Worm (Caenorhabditis elegans) whole organism, L1 larva: ENCODE results near the gene C16D9.9.
A peak's percentile ranks its signal among the peaks of the same experiment; 100 is the strongest.

ENCODE experiments used
- C04F5.9 ChIP-seq: sonication (generic microtip); optimal IDR thresholded peaks from 2 replicates; lab custom pipeline; 2016; ENCODE audit warnings: missing genetic modification characterization, missing compliant biosample characterization
- C34B4.2 ChIP-seq: sonication (generic microtip); optimal IDR thresholded peaks from 2 replicates; lab custom pipeline; 2017; ENCODE audit warnings: mild to moderate bottlenecking, missing genetic modification characterization, missing compliant biosample characterization
- aly-2 ChIP-seq: fragments of 150-350 bp; optimal IDR thresholded peaks from 2 replicates; lab custom pipeline; 2014; ENCODE audit warnings: missing biosample characterization, missing genetic modification characterization
- ama-1 ChIP-seq: fragments of 150-350 bp; optimal IDR thresholded peaks from 2 replicates; lab custom pipeline; 2014
- ceh-90 ChIP-seq: sonication (generic microtip); optimal IDR thresholded peaks from 2 replicates; lab custom pipeline; 2016; ENCODE audit warnings: missing genetic modification characterization, missing compliant biosample characterization
- dpl-1 ChIP-seq, 3 experiments: fragments of 150-350 bp in 2 of 3; sonication (generic microtip) in 1 of 3; optimal IDR thresholded peaks; 2 replicates each; lab custom pipeline; 2014 to 2017; ENCODE audit warnings: missing biosample characterization in 3 of 3, missing genetic modification characterization in 3 of 3, missing genetic modification reagents in 3 of 3
- efl-1 ChIP-seq, 4 experiments: fragments of 150-350 bp; optimal IDR thresholded peaks in 3 of 4; peaks in 1 of 4; 1 replicate in 1 of 4; 2 replicates in 3 of 4; lab custom pipeline; 2014; ENCODE audit warnings: missing biosample characterization in 2 of 4, missing genetic modification characterization in 2 of 4, missing genetic modification reagents in 2 of 4
- egl-27 ChIP-seq, 2 experiments: fragments of 150-350 bp in 1 of 2; sonication (generic microtip); optimal IDR thresholded peaks; 3 replicates each; lab custom pipeline; 2017 to 2018; ENCODE audit warnings: missing biosample characterization in 2 of 2, missing genetic modification characterization in 2 of 2, missing genetic modification reagents in 2 of 2
- elt-2 ChIP-seq: sonication (generic microtip); optimal IDR thresholded peaks from 2 replicates; lab custom pipeline; 2016; ENCODE audit warnings: missing genetic modification characterization, mild to moderate bottlenecking, inconsistent platforms, missing compliant biosample characterization, missing genetic modification reagents
- elt-3 ChIP-seq, 6 experiments: fragments of 150-350 bp in 1 of 6; sonication (generic microtip); optimal IDR thresholded peaks; 2 replicates each; lab custom pipeline; 2017 to 2018; ENCODE audit warnings: missing biosample characterization in 6 of 6, missing genetic modification characterization in 6 of 6, inconsistent platforms in 1 of 6
- fkh-4 ChIP-seq: sonication (generic microtip); optimal IDR thresholded peaks from 2 replicates; lab custom pipeline; 2016; ENCODE audit warnings: missing compliant biosample characterization, missing genetic modification characterization, borderline replicate concordance
- fkh-8 ChIP-seq: sonication (generic microtip); optimal IDR thresholded peaks from 2 replicates; lab custom pipeline; 2016; ENCODE audit warnings: mild to moderate bottlenecking, missing genetic modification characterization, missing compliant biosample characterization
- fos-1 ChIP-seq: fragments of 150-350 bp; optimal IDR thresholded peaks from 2 replicates; lab custom pipeline; 2014; ENCODE audit warnings: missing biosample characterization, missing genetic modification characterization
- hpl-2 ChIP-seq: fragments of 150-350 bp; optimal IDR thresholded peaks from 2 replicates; lab custom pipeline; 2014; ENCODE audit warnings: missing biosample characterization, missing genetic modification reagents, missing genetic modification characterization
- lin-35 ChIP-seq, 2 experiments: fragments of 150-350 bp; optimal IDR thresholded peaks; 2 replicates each; lab custom pipeline; 2014; ENCODE audit warnings: missing biosample characterization in 2 of 2, missing genetic modification characterization in 2 of 2, missing genetic modification reagents in 2 of 2
- lir-3 ChIP-seq: sonication (generic microtip); optimal IDR thresholded peaks from 2 replicates; lab custom pipeline; 2016; ENCODE audit warnings: mild to moderate bottlenecking, missing genetic modification characterization, moderate library complexity, missing compliant biosample characterization; ENCODE audit not compliant: poor library complexity
- mep-1 ChIP-seq: fragments of 150-350 bp; optimal IDR thresholded peaks from 2 replicates; lab custom pipeline; 2014; ENCODE audit warnings: missing biosample characterization, missing genetic modification characterization
- nhr-12 ChIP-seq: sonication (generic microtip); optimal IDR thresholded peaks from 2 replicates; lab custom pipeline; 2017; ENCODE audit warnings: missing biosample characterization, missing genetic modification characterization
- nhr-19 ChIP-seq: fragments of 200-800 bp; sonication (Bioruptor generic); conservative IDR thresholded peaks from 2 replicates; pipeline ENCODE4 v1.3.6; 2022; ENCODE audit warnings: missing genetic modification characterization, missing compliant biosample characterization
- nhr-20 ChIP-seq: sonication (generic microtip); optimal IDR thresholded peaks from 2 replicates; lab custom pipeline; 2016; ENCODE audit warnings: mild to moderate bottlenecking, missing genetic modification characterization, missing compliant biosample characterization
- nhr-71 ChIP-seq: sonication (generic microtip); optimal IDR thresholded peaks from 2 replicates; lab custom pipeline; 2016; ENCODE audit warnings: mild to moderate bottlenecking, missing genetic modification characterization, moderate library complexity, missing compliant biosample characterization
- nhr-77 ChIP-seq: fragments of 150-350 bp; optimal IDR thresholded peaks from 2 replicates; lab custom pipeline; 2014; ENCODE audit warnings: missing biosample characterization, missing genetic modification characterization
- nhr-85 ChIP-seq: sonication (generic microtip); peaks from one replicate; lab custom pipeline; 2016; ENCODE audit warnings: missing genetic modification characterization, inconsistent platforms, missing compliant biosample characterization
- nhr-90 ChIP-seq: sonication (generic microtip); optimal IDR thresholded peaks from 2 replicates; lab custom pipeline; 2016; ENCODE audit warnings: mild to moderate bottlenecking, missing genetic modification characterization, missing compliant biosample characterization; ENCODE audit not compliant: poor library complexity
- pag-3 ChIP-seq: sonication (generic microtip); optimal IDR thresholded peaks from 2 replicates; lab custom pipeline; 2017; ENCODE audit warnings: missing genetic modification characterization, mild to moderate bottlenecking, missing compliant biosample characterization, antibody characterized with exemption, borderline replicate concordance; ENCODE audit not compliant: insufficient read depth
- pax-3 ChIP-seq: fragments of 200-800 bp; sonication (Bioruptor generic); optimal IDR thresholded peaks from 2 replicates; lab custom pipeline; 2018; ENCODE audit warnings: mild to moderate bottlenecking, missing genetic modification characterization, moderate library complexity, missing compliant biosample characterization
- pqm-1 ChIP-seq: sonication (generic microtip); optimal IDR thresholded peaks from 3 replicates; lab custom pipeline; 2017; ENCODE audit warnings: missing biosample characterization, missing genetic modification characterization
- rnt-1 ChIP-seq: sonication (generic microtip); optimal IDR thresholded peaks from 2 replicates; lab custom pipeline; 2016; ENCODE audit warnings: mild to moderate bottlenecking, missing genetic modification characterization, moderate library complexity, missing compliant biosample characterization
- tlp-1 ChIP-seq: fragments of 150-350 bp; optimal IDR thresholded peaks from 2 replicates; lab custom pipeline; 2014; ENCODE audit warnings: missing biosample characterization, missing genetic modification characterization
- unc-62 ChIP-seq: fragments of 150-350 bp; optimal IDR thresholded peaks from 2 replicates; lab custom pipeline; 2014; ENCODE audit warnings: missing biosample characterization, missing genetic modification reagents, missing genetic modification characterization
- unc-98 ChIP-seq: fragments of 200-800 bp; sonication (Bioruptor generic); IDR thresholded peaks from 2 replicates; pipeline ENCODE4 v1.3.6; 2022; ENCODE audit warnings: missing genetic modification characterization, missing compliant biosample characterization
- xbp-1 ChIP-seq: sonication (generic microtip); optimal IDR thresholded peaks from 2 replicates; lab custom pipeline; 2016; ENCODE audit warnings: missing genetic modification characterization, missing compliant biosample characterization
- zip-4 ChIP-seq: fragments of 200-800 bp; sonication (Bioruptor generic); optimal IDR thresholded peaks from 2 replicates; lab custom pipeline; 2018; ENCODE audit warnings: mild to moderate bottlenecking, missing genetic modification characterization, moderate library complexity, missing compliant biosample characterization
- ztf-11 ChIP-seq, 2 experiments: sonication (generic microtip); optimal IDR thresholded peaks; 2 replicates each; lab custom pipeline; 2016 to 2017; ENCODE audit warnings: missing genetic modification characterization in 2 of 2, missing biosample characterization in 1 of 2, missing compliant biosample characterization in 1 of 2

The C16D9.9 gene

DNA sequence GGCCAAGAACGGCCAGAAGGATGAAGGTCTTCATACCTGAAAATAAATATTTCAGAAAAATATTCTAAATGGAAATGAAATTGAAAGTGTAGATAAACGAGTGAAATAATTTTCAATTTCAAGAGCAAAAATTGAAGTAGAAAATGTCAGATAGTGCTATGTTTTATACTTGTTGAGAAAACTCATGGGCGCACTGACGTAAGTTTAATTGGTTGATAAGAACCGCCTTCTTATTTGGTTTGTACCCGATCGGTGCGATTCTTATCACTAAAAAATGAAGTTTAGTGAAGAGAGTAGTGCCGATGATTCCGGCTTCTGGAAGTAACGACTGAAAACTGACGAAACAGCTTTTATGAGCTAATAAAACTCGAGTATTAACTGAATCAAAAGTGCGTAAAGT lies 4.9 kb downstream of the C16D9.9 start, which contains the start of the genes asp-6 and asp-12:
asp-6 (minus strand) TSS at position 36 of the 400 bp plus-strand sequence.
asp-12 (plus strand) TSS at position 309 of the 400 bp plus-strand sequence.
- TF ChIP-seq elt-2 (peak; percentile 86), elt-3 (tag; optimal IDR thresholded peaks at IDR 0.05; lab: Kevin White, UChicago) (no peak), lin-35 (GFP tag; optimal IDR thresholded peaks at IDR 0.05; lab: Kevin White, UChicago) (peak in 1 of 2 experiments; percentile 8), fos-1 (no peak), lir-3 (tag; lab: Kevin White, UChicago) (no peak), efl-1 (optimal IDR thresholded peaks at IDR 0.05; lab: Kevin White, UChicago) (no peak), efl-1 (GFP tag; optimal IDR thresholded peaks at IDR 0.05 in 1 of 2; lab: Kevin White, UChicago) (peak in 1 of 2 experiments; percentile 74)

- TF ChIP-seq dpl-1 (GFP tag; optimal IDR thresholded peaks at IDR 0.05; lab: Kevin White, UChicago) = no peak
- TF ChIP-seq aly-2 (tag; lab: Kevin White, UChicago) = no peak
- no peak for TF ChIP-seq fos-1
- peak; percentile 13 for TF ChIP-seq nhr-71 (tag; lab: Kevin White, UChicago)
- TF ChIP-seq pag-3 (tag; lab: Kevin White, UChicago) = no peak
- no peak for TF ChIP-seq egl-27 (tag; optimal IDR thresholded peaks at IDR 0.05; lab: Kevin White, UChicago)
- no peak for TF ChIP-seq nhr-85 (tag; lab: Kevin White, UChicago)
- no peak for TF ChIP-seq C04F5.9 (tag; lab: Kevin White, UChicago)
- TF ChIP-seq mep-1 (tag; lab: Kevin White, UChicago) = no peak
- TF ChIP-seq xbp-1 (tag; lab: Kevin White, UChicago) = no peak
- no peak for TF ChIP-seq C34B4.2 (tag; lab: Kevin White, UChicago)
- TF ChIP-seq nhr-20 (tag; lab: Kevin White, UChicago) = peak; percentile 23
- TF ChIP-seq unc-62 = no peak
- TF ChIP-seq nhr-19 (GFP tag; lab: Robert Waterston, UW) = no peak
- TF ChIP-seq elt-2 = peak; percentile 97
- no peak for TF ChIP-seq pqm-1 (tag; lab: Kevin White, UChicago)
- TF ChIP-seq ceh-90 (tag; lab: Kevin White, UChicago) = no peak
- TF ChIP-seq nhr-90 (tag; lab: Kevin White, UChicago) = peak; percentile 12
- TF ChIP-seq lin-35 (GFP tag; optimal IDR thresholded peaks at IDR 0.05; lab: Kevin White, UChicago) = peak in 1 of 2 experiments; percentile 6
Measured at ce11 chrV:8269878-8270277, 5.8 kb downstream of the C16D9.9 start.

ce11 chrV:8271395-8271794 lies 7.4 kb downstream of the C16D9.9 start:
- TF ChIP-seq unc-98 (no peak), hpl-2 (GFP tag; lab: Kevin White, UChicago) (no peak), zip-4 (no peak), nhr-77 (tag; lab: Kevin White, UChicago) (no peak), ama-1 (lab: Kevin White, UChicago) (no peak), tlp-1 (no peak), dpl-1 (GFP tag; optimal IDR thresholded peaks at IDR 0.05; lab: Kevin White, UChicago) (no peak), nhr-71 (tag; lab: Kevin White, UChicago) (no peak), ztf-11 (tag; optimal IDR thresholded peaks at IDR 0.05; lab: Kevin White, UChicago) (no peak), nhr-19 (GFP tag; lab: Robert Waterston, UW) (no peak), rnt-1 (tag; lab: Kevin White, UChicago) (no peak), efl-1 (optimal IDR thresholded peaks at IDR 0.05; lab: Kevin White, UChicago) (no peak), efl-1 (GFP tag; optimal IDR thresholded peaks at IDR 0.05 in 1 of 2; lab: Kevin White, UChicago) (no peak), elt-2 (no peak), ceh-90 (tag; lab: Kevin White, UChicago) (no peak), fkh-4 (tag; lab: Kevin White, UChicago) (no peak), pax-3 (tag; lab: Kevin White, UChicago) (no peak), fkh-8 (tag; lab: Kevin White, UChicago) (no peak), elt-3 (tag; optimal IDR thresholded peaks at IDR 0.05; lab: Kevin White, UChicago) (no peak), nhr-12 (tag; lab: Kevin White, UChicago) (no peak), nhr-90 (tag; lab: Kevin White, UChicago) (no peak)
- TF ChIP-seq, all 84 proteins: peak for 0
